Worm (Caenorhabditis elegans): ENCODE measurements around the gene fbxb-30.

- TF ChIP-seq tbx-37 (GFP tag; conservative IDR thresholded peaks at IDR 0.05) (no peak), ama-1 (optimal IDR thresholded peaks at IDR 0.05) (no peak), hnd-1 (tag; optimal IDR thresholded peaks at IDR 0.05) (no peak)
Observed at ce11 chrII:973999-974398, 27.3 kb downstream of the fbxb-30 start, which contains the start of gene fbxc-14.
